Worm (Caenorhabditis elegans) whole organism, L4/young adult: ENCODE results near the gene F01D5.8.

Source experiments
- W03F9.2 ChIP-seq: fragments of 150-350 bp; optimal IDR thresholded peaks from 2 replicates; lab custom pipeline; 2014; ENCODE audit warnings: missing biosample characterization, missing genetic modification characterization
- dao-5 ChIP-seq: sonication (generic microtip); optimal IDR thresholded peaks from 2 replicates; lab custom pipeline; 2016; ENCODE audit warnings: missing genotype, missing genetic modification characterization, moderate library complexity, missing compliant biosample characterization
- him-1 ChIP-seq: sonication (generic microtip); optimal IDR thresholded peaks from 2 replicates; lab custom pipeline; 2016; ENCODE audit warnings: missing genotype, missing genetic modification reagents, missing genetic modification characterization, missing compliant biosample characterization

DNA sequence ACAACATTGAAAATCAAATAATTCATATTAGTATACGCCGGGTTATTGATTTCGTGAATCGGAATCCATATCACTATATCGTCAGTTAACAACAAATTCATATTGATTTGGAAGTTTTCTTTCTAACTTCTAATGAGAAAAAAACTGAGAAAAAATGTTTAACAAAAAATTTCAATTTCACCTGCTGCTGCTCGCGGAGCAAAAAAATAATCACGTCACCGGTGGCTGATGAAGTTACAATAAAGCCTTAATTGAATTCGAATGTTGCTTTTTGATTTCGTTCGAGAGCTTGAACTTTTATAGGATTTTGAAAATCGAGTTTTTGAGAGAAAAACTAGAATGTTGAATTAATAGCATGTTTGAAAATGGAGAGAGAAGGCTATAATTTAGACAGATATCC lies 41.5 kb upstream of the F01D5.8 start, which contains the start of gene sre-43:
- no peak for TF ChIP-seq him-1 (tag; lab: Kevin White, UChicago)
- TF ChIP-seq dao-5: no peak
- no peak for TF ChIP-seq W03F9.2 (tag; lab: Kevin White, UChicago)
